Worm (Caenorhabditis elegans) whole organism, L2 larva: ENCODE results near the gene twk-32.

ENCODE experiments used
- blmp-1 ChIP-seq: sonication (generic microtip); optimal IDR thresholded peaks from 2 replicates; lab custom pipeline; 2017; ENCODE audit warnings: missing genetic modification characterization, mild to moderate bottlenecking, missing compliant biosample characterization, antibody characterized with exemption, moderate library complexity; ENCODE audit not compliant: insufficient read depth
- ceh-82 ChIP-seq: fragments of 150-350 bp; optimal IDR thresholded peaks from 2 replicates; lab custom pipeline; 2014; ENCODE audit warnings: missing biosample characterization, missing genetic modification characterization
- crh-2 ChIP-seq: sonication (generic microtip); optimal IDR thresholded peaks from 2 replicates; lab custom pipeline; 2017; ENCODE audit warnings: missing biosample characterization, missing genetic modification characterization
- elt-3 ChIP-seq: sonication (generic microtip); optimal IDR thresholded peaks from 2 replicates; lab custom pipeline; 2017; ENCODE audit warnings: missing biosample characterization, missing genetic modification characterization
- lin-13 ChIP-seq: fragments of 150-350 bp; optimal IDR thresholded peaks from 2 replicates; lab custom pipeline; 2014; ENCODE audit warnings: missing biosample characterization, missing genetic modification reagents, missing genetic modification characterization
- mbf-1 ChIP-seq: sonication (generic microtip); optimal IDR thresholded peaks from 2 replicates; lab custom pipeline; 2017; ENCODE audit warnings: missing biosample characterization, missing genetic modification characterization
- nhr-11 ChIP-seq: fragments of 150-350 bp; optimal IDR thresholded peaks from 2 replicates; lab custom pipeline; 2014; ENCODE audit warnings: missing biosample characterization, missing genetic modification characterization
- nhr-237 ChIP-seq: fragments of 150-350 bp; optimal IDR thresholded peaks from 2 replicates; lab custom pipeline; 2014; ENCODE audit warnings: missing biosample characterization, missing genetic modification characterization
- nhr-25 ChIP-seq: fragments of 150-350 bp; sonication (generic microtip); optimal IDR thresholded peaks from 3 replicates; lab custom pipeline; 2014; ENCODE audit warnings: missing biosample characterization, missing genetic modification characterization
- skn-1 ChIP-seq: sonication (generic microtip); optimal IDR thresholded peaks from 2 replicates; lab custom pipeline; 2017; ENCODE audit warnings: missing biosample characterization, missing genetic modification characterization
- snpc-4 ChIP-seq: fragments of 150-350 bp; optimal IDR thresholded peaks from 2 replicates; lab custom pipeline; 2014; ENCODE audit warnings: missing biosample characterization, missing genetic modification characterization
- unc-55 ChIP-seq: fragments of 150-350 bp; sonication (generic microtip); optimal IDR thresholded peaks from 3 replicates; lab custom pipeline; 2014; ENCODE audit warnings: missing biosample characterization, missing genetic modification reagents, missing genetic modification characterization
- ztf-11 ChIP-seq: sonication (generic microtip); optimal IDR thresholded peaks from 2 replicates; lab custom pipeline; 2017; ENCODE audit warnings: missing biosample characterization, missing genetic modification characterization

ce11 chrV:13790117-13790516 lies 6.3 kb upstream of the twk-32 start:
- TF ChIP-seq skn-1, result no peak
- no peak for TF ChIP-seq mbf-1 (tag; lab: Kevin White, UChicago)
- no peak for TF ChIP-seq nhr-11 (tag; lab: Kevin White, UChicago)
- no peak for TF ChIP-seq snpc-4 (tag; lab: Kevin White, UChicago)
- no peak for TF ChIP-seq elt-3 (tag; lab: Kevin White, UChicago)
- no peak for TF ChIP-seq nhr-25
- no peak for TF ChIP-seq nhr-237 (tag; lab: Kevin White, UChicago)
- TF ChIP-seq lin-13 (GFP tag; lab: Kevin White, UChicago), result no peak
- TF ChIP-seq ceh-82 (tag; lab: Kevin White, UChicago), result no peak
- TF ChIP-seq unc-55 (GFP tag; lab: Kevin White, UChicago), result no peak
- no peak for TF ChIP-seq blmp-1
- no peak for TF ChIP-seq crh-2
- TF ChIP-seq ztf-11, result no peak
